Worm (Caenorhabditis elegans) whole organism, late embryonic: ENCODE measurements around the gene srx-51.

Experiments used
- T23F11.4 ChIP-seq: fragments of 200-800 bp; sonication (Bioruptor generic); optimal IDR thresholded peaks from 2 replicates; lab custom pipeline; 2018; ENCODE audit warnings: mild to moderate bottlenecking, missing genetic modification characterization, missing compliant biosample characterization
- Y22D7AL.16 ChIP-seq: sonication (generic microtip); optimal IDR thresholded peaks from 2 replicates; lab custom pipeline; 2016; ENCODE audit warnings: missing genetic modification characterization, missing compliant biosample characterization
- ceh-14 ChIP-seq: sonication (generic microtip); optimal IDR thresholded peaks from 2 replicates; lab custom pipeline; 2016; ENCODE audit warnings: missing genotype, missing genetic modification characterization, missing compliant biosample characterization
- ceh-2 ChIP-seq: sonication (generic microtip); optimal IDR thresholded peaks from 2 replicates; lab custom pipeline; 2016; ENCODE audit warnings: missing genotype, missing genetic modification characterization, missing compliant biosample characterization
- ceh-30 ChIP-seq: fragments of 150-350 bp; optimal IDR thresholded peaks from 2 replicates; lab custom pipeline; 2014; ENCODE audit warnings: missing biosample characterization, missing genetic modification characterization
- ceh-31 ChIP-seq: sonication (generic microtip); optimal IDR thresholded peaks from 2 replicates; lab custom pipeline; 2016; ENCODE audit warnings: missing genetic modification characterization, missing compliant biosample characterization
- ceh-48 ChIP-seq: sonication (generic microtip); optimal IDR thresholded peaks from 2 replicates; lab custom pipeline; 2016; ENCODE audit warnings: missing genetic modification characterization, inconsistent platforms, missing compliant biosample characterization
- ceh-6 ChIP-seq: fragments of 200-800 bp; sonication (Bioruptor generic); optimal IDR thresholded peaks from 2 replicates; lab custom pipeline; 2018; ENCODE audit warnings: mild to moderate bottlenecking, missing genetic modification characterization, missing compliant biosample characterization
- ceh-9 ChIP-seq: sonication (generic microtip); optimal IDR thresholded peaks from 2 replicates; lab custom pipeline; 2016; ENCODE audit warnings: mild to moderate bottlenecking, missing genetic modification characterization, inconsistent platforms, missing compliant biosample characterization
- che-1 ChIP-seq: sonication (generic microtip); optimal IDR thresholded peaks from 2 replicates; lab custom pipeline; 2016; ENCODE audit warnings: mild to moderate bottlenecking, missing genetic modification characterization, missing compliant biosample characterization
- dve-1 ChIP-seq: sonication (generic microtip); optimal IDR thresholded peaks from 2 replicates; lab custom pipeline; 2017; ENCODE audit warnings: antibody characterized with exemption, mild to moderate bottlenecking, missing genetic modification characterization, missing compliant biosample characterization
- ets-4 ChIP-seq: sonication (generic microtip); optimal IDR thresholded peaks from 2 replicates; lab custom pipeline; 2016; ENCODE audit warnings: missing genetic modification characterization, missing compliant biosample characterization
- eyg-1 ChIP-seq: sonication (generic microtip); optimal IDR thresholded peaks from 2 replicates; lab custom pipeline; 2016; ENCODE audit warnings: missing genotype, missing genetic modification characterization, missing compliant biosample characterization
- fax-1 ChIP-seq: sonication (generic microtip); optimal IDR thresholded peaks from 2 replicates; lab custom pipeline; 2016; ENCODE audit warnings: missing genotype, missing genetic modification characterization, missing compliant biosample characterization
- fkh-6 ChIP-seq: sonication (generic microtip); optimal IDR thresholded peaks from 2 replicates; lab custom pipeline; 2016; ENCODE audit warnings: missing genetic modification characterization, missing compliant biosample characterization
- hlh-13 ChIP-seq: fragments of 200-800 bp; sonication (Bioruptor generic); optimal IDR thresholded peaks from 2 replicates; lab custom pipeline; 2018; ENCODE audit warnings: mild to moderate bottlenecking, missing genetic modification characterization, missing compliant biosample characterization
- hlh-15 ChIP-seq: sonication (generic microtip); optimal IDR thresholded peaks from 2 replicates; lab custom pipeline; 2016; ENCODE audit warnings: missing genetic modification characterization, missing compliant biosample characterization
- hlh-30 ChIP-seq: sonication (generic microtip); optimal IDR thresholded peaks from 2 replicates; lab custom pipeline; 2017; ENCODE audit warnings: antibody characterized with exemption, missing genetic modification characterization, missing compliant biosample characterization; ENCODE audit not compliant: insufficient read depth
- hlh-6 ChIP-seq: sonication (generic microtip); optimal IDR thresholded peaks from 2 replicates; lab custom pipeline; 2016; ENCODE audit warnings: missing genotype, missing genetic modification characterization, missing compliant biosample characterization
- lin-11 ChIP-seq: fragments of 200-800 bp; sonication (Bioruptor generic); optimal IDR thresholded peaks from 2 replicates; lab custom pipeline; 2018; ENCODE audit warnings: mild to moderate bottlenecking, missing genetic modification characterization, missing compliant biosample characterization
- nhr-232 ChIP-seq: sonication (generic microtip); optimal IDR thresholded peaks from 2 replicates; lab custom pipeline; 2016; ENCODE audit warnings: missing genetic modification characterization, missing compliant biosample characterization
- pag-3 ChIP-seq: sonication (generic microtip); optimal IDR thresholded peaks from 2 replicates; lab custom pipeline; 2016; ENCODE audit warnings: missing compliant biosample characterization, missing genetic modification characterization, borderline replicate concordance
- pax-1 ChIP-seq: fragments of 150-350 bp; optimal IDR thresholded peaks from 2 replicates; lab custom pipeline; 2014; ENCODE audit warnings: missing biosample characterization, missing genetic modification characterization
- pha-2 ChIP-seq: sonication (generic microtip); optimal IDR thresholded peaks from 2 replicates; lab custom pipeline; 2017; ENCODE audit warnings: mild to moderate bottlenecking, missing genetic modification characterization, missing compliant biosample characterization
- pha-4 ChIP-seq: fragments of 150-350 bp; optimal IDR thresholded peaks from 2 replicates; lab custom pipeline; 2018; ENCODE audit warnings: missing biosample characterization, missing genetic modification reagents, missing genetic modification characterization
- pros-1 ChIP-seq: fragments of 150-350 bp; optimal IDR thresholded peaks from 2 replicates; lab custom pipeline; 2014; ENCODE audit warnings: missing biosample characterization, missing genetic modification reagents, missing genetic modification characterization
- ref-2 ChIP-seq: sonication (generic microtip); optimal IDR thresholded peaks from 2 replicates; lab custom pipeline; 2016; ENCODE audit warnings: missing genetic modification characterization, missing compliant biosample characterization
- sdc-2 ChIP-seq: sonication (generic microtip); optimal IDR thresholded peaks from 2 replicates; lab custom pipeline; 2016; ENCODE audit warnings: missing genotype, missing genetic modification characterization, missing compliant biosample characterization
- unc-3 ChIP-seq, 2 experiments: fragments of 200-800 bp in 1 of 2; sonication (Bioruptor generic) in 1 of 2; sonication (generic microtip) in 1 of 2; conservative IDR thresholded peaks in 1 of 2; optimal IDR thresholded peaks in 1 of 2; 2 replicates each; pipeline versions ENCODE4 v1.3.6 to Lab custom; 2016 to 2022; ENCODE audit warnings: missing compliant biosample characterization in 2 of 2, missing genetic modification characterization in 2 of 2, missing genetic modification reagents in 1 of 2
- unc-42 ChIP-seq: sonication (generic microtip); optimal IDR thresholded peaks from 2 replicates; lab custom pipeline; 2016; ENCODE audit warnings: missing genotype, missing genetic modification characterization, missing compliant biosample characterization
- unc-55 ChIP-seq: sonication (generic microtip); optimal IDR thresholded peaks from 2 replicates; lab custom pipeline; 2017; ENCODE audit warnings: missing biosample characterization, missing genetic modification reagents, missing genetic modification characterization
- unc-86 ChIP-seq: sonication (generic microtip); optimal IDR thresholded peaks from 2 replicates; lab custom pipeline; 2016; ENCODE audit warnings: missing genetic modification characterization, missing compliant biosample characterization

The srx-51 gene

DNA sequence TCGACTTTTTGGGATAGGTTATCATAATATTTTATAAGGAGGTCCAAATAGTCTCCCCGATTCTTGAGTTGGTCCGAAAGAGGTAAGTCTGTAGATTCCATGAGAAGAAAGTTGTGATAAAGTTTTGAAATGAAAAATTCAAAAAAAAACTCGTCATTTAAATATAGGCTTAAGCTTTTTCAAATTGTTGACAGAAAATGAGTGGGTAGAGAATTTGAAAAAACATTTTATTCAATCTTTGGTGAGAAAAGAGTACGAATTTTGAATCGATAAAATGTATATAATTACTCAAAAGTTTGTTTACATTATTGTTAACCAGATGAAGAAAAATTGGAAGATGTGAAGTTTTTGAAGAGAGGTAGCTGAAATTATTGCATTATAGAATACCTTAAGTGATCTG lies 23.8 kb downstream of the srx-51 start, which contains the start of gene T26H8.5:
TSS of gene T26H8.5 (minus strand) at position 101 of the 400 bp plus-strand sequence.
- TF ChIP-seq ref-2 (tag; lab: Kevin White, UChicago), result no peak
- no peak for TF ChIP-seq che-1 (tag; lab: Kevin White, UChicago)
- TF ChIP-seq unc-3 (GFP tag; conservative IDR thresholded peaks at IDR 0.05; lab: Robert Waterston, UW), result no peak
- no peak for TF ChIP-seq unc-3 (tag; optimal IDR thresholded peaks at IDR 0.05; lab: Kevin White, UChicago)
- no peak for TF ChIP-seq lin-11 (tag; lab: Kevin White, UChicago)
- no peak for TF ChIP-seq fax-1 (tag; lab: Kevin White, UChicago)
- TF ChIP-seq ceh-9 (tag; lab: Kevin White, UChicago), result no peak
- TF ChIP-seq unc-55 (GFP tag; lab: Kevin White, UChicago), result no peak
- TF ChIP-seq eyg-1 (tag; lab: Kevin White, UChicago), result no peak
- TF ChIP-seq nhr-232, result no peak
- no peak for TF ChIP-seq ceh-31 (tag; lab: Kevin White, UChicago)
- TF ChIP-seq unc-86, result no peak
- TF ChIP-seq ceh-6 (GFP tag; lab: Kevin White, UChicago), result no peak
- TF ChIP-seq ceh-2 (tag; lab: Kevin White, UChicago), result no peak
- TF ChIP-seq, all 69 proteins: peak for 0

DNA sequence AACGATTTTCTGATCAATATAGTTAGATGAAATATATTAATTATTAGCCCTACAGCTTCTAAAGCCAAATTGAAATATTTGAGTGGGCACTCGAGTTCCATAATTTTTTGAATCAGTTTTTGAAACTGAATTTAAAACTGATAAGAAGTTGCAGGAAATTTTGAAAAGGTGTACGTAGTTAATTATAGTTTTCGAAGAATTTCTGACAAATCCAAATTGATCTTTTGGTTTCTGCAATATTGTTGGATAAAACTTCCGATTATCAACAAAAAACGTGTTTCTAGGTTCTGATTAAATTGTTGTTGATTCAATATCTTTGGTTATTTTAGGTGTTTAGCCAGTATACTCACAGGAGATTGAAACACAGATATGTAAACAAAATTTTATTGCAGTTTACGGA lies 25.0 kb downstream of the srx-51 start, which contains the start of gene T26H8.4:
TSS of gene T26H8.4 (minus strand) at position 101 of the 400 bp plus-strand sequence.
- TF ChIP-seq Y22D7AL.16 (tag; lab: Kevin White, UChicago), result no peak
- TF ChIP-seq unc-42 (tag; lab: Kevin White, UChicago), result no peak
- TF ChIP-seq pag-3 (tag; lab: Kevin White, UChicago), result no peak
- TF ChIP-seq dve-1 (tag; lab: Kevin White, UChicago), result no peak
- no peak for TF ChIP-seq fkh-6
- no peak for TF ChIP-seq hlh-13 (GFP tag; lab: Kevin White, UChicago)
- no peak for TF ChIP-seq pax-1 (tag; lab: Kevin White, UChicago)
- no peak for TF ChIP-seq hlh-30 (tag; lab: Kevin White, UChicago)
- TF ChIP-seq eyg-1 (tag; lab: Kevin White, UChicago), result no peak
- no peak for TF ChIP-seq pros-1 (tag; lab: Kevin White, UChicago)
- no peak for TF ChIP-seq ets-4 (tag; lab: Kevin White, UChicago)
- TF ChIP-seq fax-1 (tag; lab: Kevin White, UChicago), result no peak
- no peak for TF ChIP-seq ceh-48 (tag; lab: Kevin White, UChicago)
- no peak for TF ChIP-seq hlh-6 (tag; lab: Kevin White, UChicago)
- TF ChIP-seq lin-11 (tag; lab: Kevin White, UChicago), result no peak
- TF ChIP-seq sdc-2 (tag; lab: Kevin White, UChicago), result no peak
- TF ChIP-seq pha-2 (tag; lab: Kevin White, UChicago), result no peak
- TF ChIP-seq hlh-15 (tag; lab: Kevin White, UChicago), result no peak
- TF ChIP-seq, all 69 proteins: peak for 0

DNA sequence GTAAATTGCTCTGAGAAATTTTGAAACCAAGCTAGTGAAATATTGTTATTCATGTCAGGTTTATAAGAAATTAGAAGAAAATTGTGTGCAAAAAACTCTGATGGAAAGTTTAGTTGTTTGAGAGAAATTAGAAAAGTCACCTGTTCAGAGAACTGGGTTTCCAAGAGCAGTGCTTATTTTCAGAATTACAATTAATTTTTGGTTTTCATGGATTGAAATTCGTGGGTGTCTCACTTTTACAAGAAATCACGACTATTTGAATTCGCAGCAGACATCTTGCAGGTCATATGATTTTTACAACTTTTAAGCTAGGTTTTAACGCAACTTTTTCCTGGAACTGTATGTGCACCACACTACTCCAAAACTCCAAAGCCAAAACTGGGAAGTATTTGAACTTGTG lies 27.3 kb downstream of the srx-51 start, which contains the start of gene srz-10:
TSS of gene srz-10 (minus strand) at position 88 of the 400 bp plus-strand sequence.
- TF ChIP-seq ref-2 (tag; lab: Kevin White, UChicago) (no peak), pros-1 (tag; lab: Kevin White, UChicago) (no peak), T23F11.4 (GFP tag; lab: Kevin White, UChicago) (no peak)

DNA sequence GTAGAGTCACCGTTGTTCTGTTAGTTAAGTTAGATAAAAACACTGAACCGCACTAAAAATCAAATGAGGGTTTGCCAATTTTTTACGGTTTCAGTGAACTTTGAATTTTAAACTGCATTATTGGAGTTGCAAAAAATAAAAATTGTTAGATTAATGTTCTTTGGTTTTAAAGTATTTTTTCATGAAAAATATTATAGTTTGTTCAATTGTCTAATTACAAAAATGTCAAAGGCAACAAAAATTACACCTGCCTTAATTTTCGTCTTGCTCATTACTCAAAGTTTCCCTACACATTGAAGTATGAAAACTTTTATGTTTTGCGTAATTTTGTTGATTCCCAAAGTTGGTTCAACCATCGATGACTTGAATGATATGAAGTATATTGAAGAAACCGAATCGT lies 29.1 kb downstream of the srx-51 start, which contains the start of gene irld-62:
TSS of gene irld-62 (plus strand) at position 301 of the 400 bp plus-strand sequence.
- TF ChIP-seq ceh-30 (no peak), ceh-14 (tag; lab: Kevin White, UChicago) (no peak)
- TF ChIP-seq, all 69 proteins: peak for 0

DNA sequence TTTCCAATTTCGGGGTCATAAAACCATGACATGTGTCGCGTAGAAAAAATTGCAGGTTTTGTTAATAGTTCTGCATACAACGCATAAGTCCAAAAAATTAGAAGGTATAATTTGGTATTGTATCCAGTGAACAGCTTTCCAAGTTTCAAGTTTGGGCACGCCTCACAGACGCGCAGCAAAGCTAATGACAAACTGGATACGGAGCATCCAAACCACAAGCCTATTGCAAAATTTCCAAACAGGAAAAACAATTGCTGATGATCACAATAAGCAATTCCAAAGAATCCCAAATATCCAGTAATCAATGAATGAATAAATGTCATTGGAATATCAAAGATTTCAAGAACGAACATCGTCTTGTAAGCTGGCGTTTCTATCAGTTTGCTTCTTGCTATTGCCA lies 31.8 kb downstream of the srx-51 start:
- no peak for TF ChIP-seq unc-3 (GFP tag; conservative IDR thresholded peaks at IDR 0.05; lab: Robert Waterston, UW)
- TF ChIP-seq unc-3 (tag; optimal IDR thresholded peaks at IDR 0.05; lab: Kevin White, UChicago), result no peak
- TF ChIP-seq pha-4 (tag; lab: Kevin White, UChicago), result no peak
